Worm (Caenorhabditis elegans) whole organism, L1 larva: ENCODE data around the gene srh-56.

Experiments used
- C04F5.9 ChIP-seq: sonication (generic microtip); optimal IDR thresholded peaks from 2 replicates; lab custom pipeline; 2016; ENCODE audit warnings: missing genetic modification characterization, missing compliant biosample characterization
- C16A3.4 ChIP-seq: fragments of 150-350 bp; optimal IDR thresholded peaks from 2 replicates; lab custom pipeline; 2014; ENCODE audit warnings: missing biosample characterization, missing genetic modification characterization
- aly-2 ChIP-seq: fragments of 150-350 bp; optimal IDR thresholded peaks from 2 replicates; lab custom pipeline; 2014; ENCODE audit warnings: missing biosample characterization, missing genetic modification characterization
- ama-1 ChIP-seq: fragments of 150-350 bp; optimal IDR thresholded peaks from 2 replicates; lab custom pipeline; 2014
- ceh-63 ChIP-seq: fragments of 200-800 bp; sonication (Bioruptor generic); optimal IDR thresholded peaks from 2 replicates; lab custom pipeline; 2018; ENCODE audit warnings: mild to moderate bottlenecking, missing genetic modification characterization, missing compliant biosample characterization
- ceh-8 ChIP-seq: fragments of 200-800 bp; sonication (Bioruptor generic); optimal IDR thresholded peaks from 2 replicates; lab custom pipeline; 2018; ENCODE audit warnings: mild to moderate bottlenecking, missing genetic modification characterization, moderate library complexity, missing compliant biosample characterization
- dsc-1 ChIP-seq: sonication (generic microtip); optimal IDR thresholded peaks from 2 replicates; lab custom pipeline; 2016; ENCODE audit warnings: mild to moderate bottlenecking, missing genetic modification characterization, missing compliant biosample characterization
- efl-1 ChIP-seq, 4 experiments: fragments of 150-350 bp; optimal IDR thresholded peaks in 3 of 4; peaks in 1 of 4; 1 replicate in 1 of 4; 2 replicates in 3 of 4; lab custom pipeline; 2014; ENCODE audit warnings: missing biosample characterization in 2 of 4, missing genetic modification characterization in 2 of 4, missing genetic modification reagents in 2 of 4
- egl-13 ChIP-seq: sonication (generic microtip); optimal IDR thresholded peaks from 2 replicates; lab custom pipeline; 2016; ENCODE audit warnings: missing genotype, missing genetic modification reagents, missing genetic modification characterization, missing compliant biosample characterization
- elt-2 ChIP-seq: sonication (generic microtip); optimal IDR thresholded peaks from 2 replicates; lab custom pipeline; 2016; ENCODE audit warnings: missing genetic modification characterization, mild to moderate bottlenecking, inconsistent platforms, missing compliant biosample characterization, missing genetic modification reagents
- ets-5 ChIP-seq: fragments of 200-800 bp; sonication (Bioruptor generic); IDR thresholded peaks from 2 replicates; pipeline ENCODE4 v1.3.6; 2022; ENCODE audit warnings: missing genetic modification characterization, missing compliant biosample characterization
- fkh-10 ChIP-seq: sonication (generic microtip); optimal IDR thresholded peaks from 2 replicates; lab custom pipeline; 2017; ENCODE audit warnings: missing biosample characterization, missing genetic modification reagents, missing genetic modification characterization
- fos-1 ChIP-seq: fragments of 150-350 bp; optimal IDR thresholded peaks from 2 replicates; lab custom pipeline; 2014; ENCODE audit warnings: missing biosample characterization, missing genetic modification characterization
- grh-1 ChIP-seq: fragments of 200-800 bp; sonication (Bioruptor generic); IDR thresholded peaks from 2 replicates; pipeline ENCODE4 v1.3.6; 2022; ENCODE audit warnings: missing genetic modification reagents, missing genetic modification characterization, missing compliant biosample characterization
- hlh-4 ChIP-seq: sonication (generic microtip); optimal IDR thresholded peaks from 2 replicates; lab custom pipeline; 2016; ENCODE audit warnings: mild to moderate bottlenecking, missing genetic modification characterization, missing compliant biosample characterization
- jun-1 ChIP-seq: fragments of 150-350 bp; optimal IDR thresholded peaks from 2 replicates; lab custom pipeline; 2014; ENCODE audit warnings: missing biosample characterization, missing genetic modification reagents, missing genetic modification characterization
- lin-13 ChIP-seq: fragments of 150-350 bp; optimal IDR thresholded peaks from 2 replicates; lab custom pipeline; 2014; ENCODE audit warnings: missing biosample characterization, missing genetic modification reagents, missing genetic modification characterization
- mdl-1 ChIP-seq, 2 experiments: fragments of 150-350 bp; optimal IDR thresholded peaks; 2 replicates each; lab custom pipeline; 2014 to 2017; ENCODE audit warnings: missing biosample characterization in 2 of 2, missing genetic modification characterization in 2 of 2, inconsistent platforms in 1 of 2
- mep-1 ChIP-seq: fragments of 150-350 bp; optimal IDR thresholded peaks from 2 replicates; lab custom pipeline; 2014; ENCODE audit warnings: missing biosample characterization, missing genetic modification characterization
- nhr-11 ChIP-seq: fragments of 150-350 bp; optimal IDR thresholded peaks from 2 replicates; lab custom pipeline; 2014; ENCODE audit warnings: missing biosample characterization, missing genetic modification characterization
- nhr-12 ChIP-seq: sonication (generic microtip); optimal IDR thresholded peaks from 2 replicates; lab custom pipeline; 2017; ENCODE audit warnings: missing biosample characterization, missing genetic modification characterization
- nhr-47 ChIP-seq: sonication (generic microtip); optimal IDR thresholded peaks from 2 replicates; lab custom pipeline; 2016; ENCODE audit warnings: mild to moderate bottlenecking, missing genetic modification characterization, moderate library complexity, missing compliant biosample characterization
- nhr-76 ChIP-seq: sonication (generic microtip); optimal IDR thresholded peaks from 2 replicates; lab custom pipeline; 2017; ENCODE audit warnings: missing biosample characterization, missing genetic modification characterization
- nhr-84 ChIP-seq: sonication (generic microtip); optimal IDR thresholded peaks from 2 replicates; lab custom pipeline; 2017; ENCODE audit warnings: missing biosample characterization, missing genetic modification characterization
- nhr-85 ChIP-seq: sonication (generic microtip); peaks from one replicate; lab custom pipeline; 2016; ENCODE audit warnings: missing genetic modification characterization, inconsistent platforms, missing compliant biosample characterization
- nhr-90 ChIP-seq: sonication (generic microtip); optimal IDR thresholded peaks from 2 replicates; lab custom pipeline; 2016; ENCODE audit warnings: mild to moderate bottlenecking, missing genetic modification characterization, missing compliant biosample characterization; ENCODE audit not compliant: poor library complexity
- snpc-4 ChIP-seq: fragments of 150-350 bp; optimal IDR thresholded peaks from 2 replicates; lab custom pipeline; 2014; ENCODE audit warnings: missing biosample characterization, missing genetic modification characterization
- snu-23 ChIP-seq: sonication (generic microtip); optimal IDR thresholded peaks from 2 replicates; lab custom pipeline; 2016; ENCODE audit warnings: missing genetic modification characterization, missing compliant biosample characterization
- sptf-1 ChIP-seq: fragments of 150-350 bp; optimal IDR thresholded peaks from 2 replicates; lab custom pipeline; 2014; ENCODE audit warnings: missing biosample characterization, missing genetic modification characterization
- sup-37 ChIP-seq: fragments of 200-800 bp; sonication (Bioruptor generic); optimal IDR thresholded peaks from 2 replicates; lab custom pipeline; 2018; ENCODE audit warnings: mild to moderate bottlenecking, missing genetic modification characterization, missing compliant biosample characterization
- unc-98 ChIP-seq: fragments of 200-800 bp; sonication (Bioruptor generic); IDR thresholded peaks from 2 replicates; pipeline ENCODE4 v1.3.6; 2022; ENCODE audit warnings: missing genetic modification characterization, missing compliant biosample characterization
- zag-1 ChIP-seq: fragments of 150-350 bp; optimal IDR thresholded peaks from 2 replicates; lab custom pipeline; 2014; ENCODE audit warnings: missing biosample characterization, missing genetic modification characterization
- zip-4 ChIP-seq: fragments of 200-800 bp; sonication (Bioruptor generic); optimal IDR thresholded peaks from 2 replicates; lab custom pipeline; 2018; ENCODE audit warnings: mild to moderate bottlenecking, missing genetic modification characterization, moderate library complexity, missing compliant biosample characterization
- ztf-4 ChIP-seq: fragments of 150-350 bp; optimal IDR thresholded peaks from 2 replicates; lab custom pipeline; 2014; ENCODE audit warnings: missing biosample characterization, missing genetic modification characterization

srh-56 gene

ce11 chrV:2771560-2771959 is at the start of gene srh-56:
TSS of gene srh-56 (plus strand) at chrV:2771860.
- TF ChIP-seq hlh-4 (tag; lab: Kevin White, UChicago): no peak
- TF ChIP-seq ets-5 (GFP tag; lab: Robert Waterston, UW): no peak
- no peak for TF ChIP-seq C16A3.4 (tag; lab: Kevin White, UChicago)
- TF ChIP-seq elt-2: no peak
- TF ChIP-seq aly-2 (tag; lab: Kevin White, UChicago): no peak
- no peak for TF ChIP-seq unc-98 (GFP tag; lab: Robert Waterston, UW)
- TF ChIP-seq C04F5.9 (tag; lab: Kevin White, UChicago): no peak
- TF ChIP-seq dsc-1 (tag; lab: Kevin White, UChicago): no peak
- TF ChIP-seq nhr-85 (tag; lab: Kevin White, UChicago): no peak

DNA sequence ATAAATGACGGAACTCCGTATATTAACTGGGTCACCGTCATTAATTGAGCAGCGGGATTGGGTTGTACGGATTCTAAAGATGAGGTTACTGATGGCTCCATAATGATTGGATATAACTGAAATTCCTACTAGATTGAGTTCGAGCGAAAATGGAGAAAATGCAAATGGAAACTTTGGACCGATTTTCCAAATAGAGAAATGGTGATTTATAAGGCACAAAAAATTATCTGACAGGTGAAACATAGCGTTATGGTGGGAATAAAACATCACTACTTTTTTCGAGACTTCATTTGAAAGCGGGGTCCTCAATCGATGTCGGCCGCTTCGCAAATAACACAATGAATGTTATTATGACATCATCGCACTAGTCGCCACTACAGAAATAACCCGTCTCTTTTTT is 49.1 kb upstream of the srh-56 start, which contains the start of gene srg-60:
Gene srg-60 (minus strand): TSS at position 101 of the 400 bp plus-strand sequence.
- TF ChIP-seq egl-13 (tag; lab: Kevin White, UChicago): no peak

DNA sequence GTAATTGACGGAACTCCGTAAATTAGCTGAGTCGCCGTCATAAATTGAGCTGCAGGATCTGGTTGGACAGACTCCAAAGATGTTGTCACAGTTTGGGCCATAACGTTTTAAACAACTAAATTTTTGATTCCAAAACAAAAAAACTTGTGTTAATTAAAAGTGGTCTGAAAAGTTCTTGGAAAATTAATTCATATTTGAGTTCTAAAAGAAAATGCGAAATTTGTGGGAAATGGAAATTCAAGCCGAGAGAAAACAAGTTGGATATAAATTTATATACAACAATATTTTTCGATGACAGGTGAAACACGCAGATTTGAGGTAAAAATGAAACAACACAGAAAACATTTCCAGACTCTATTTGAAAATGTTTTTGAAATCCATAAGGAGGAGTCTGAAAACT is 46.4 kb upstream of the srh-56 start, which contains the start of gene srg-59:
Gene srg-59 (minus strand): TSS at position 101 of the 400 bp plus-strand sequence.
- TF ChIP-seq mdl-1 (tag; optimal IDR thresholded peaks at IDR 0.05; lab: Kevin White, UChicago): no peak
- TF ChIP-seq zag-1: no peak
- no peak for TF ChIP-seq nhr-11 (tag; lab: Kevin White, UChicago)
- no peak for TF ChIP-seq sup-37 (GFP tag; lab: Kevin White, UChicago)
- no peak for TF ChIP-seq fkh-10 (GFP tag; lab: Kevin White, UChicago)
- no peak for TF ChIP-seq ceh-8 (GFP tag; lab: Kevin White, UChicago)
- TF ChIP-seq ztf-4 (tag; lab: Kevin White, UChicago): no peak

DNA sequence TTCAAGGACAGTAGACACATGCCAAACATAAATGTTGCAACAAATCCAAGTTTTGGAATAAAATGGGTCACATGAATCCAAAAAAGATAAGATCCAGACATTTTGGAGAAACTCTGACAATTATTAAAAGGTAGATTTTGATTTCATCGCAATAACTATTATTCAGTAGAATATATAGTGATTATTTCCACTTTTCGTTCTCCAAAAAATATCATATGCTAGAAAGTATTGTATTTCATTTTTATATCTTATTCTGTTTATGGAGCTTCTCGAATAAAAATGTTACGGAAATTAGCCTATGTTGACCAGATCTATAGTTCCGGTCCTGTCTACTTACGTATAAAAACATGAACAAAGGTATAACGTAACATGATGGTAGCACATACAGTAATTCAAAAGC is 44.6 kb upstream of the srh-56 start, which contains the start of gene str-13:
Gene str-13 (minus strand): TSS at position 101 of the 400 bp plus-strand sequence.
- TF ChIP-seq unc-98 (GFP tag; lab: Robert Waterston, UW) (no peak), snu-23 (GFP tag; lab: Kevin White, UChicago) (no peak), jun-1 (tag; lab: Kevin White, UChicago) (no peak), mep-1 (no peak), nhr-76 (no peak), grh-1 (GFP tag; lab: Robert Waterston, UW) (no peak), ztf-4 (tag; lab: Kevin White, UChicago) (no peak), nhr-85 (tag; lab: Kevin White, UChicago) (peak; percentile 39)

- no peak for TF ChIP-seq ets-5 (GFP tag; lab: Robert Waterston, UW)
- no peak for TF ChIP-seq lin-13 (GFP tag; lab: Kevin White, UChicago)
- TF ChIP-seq efl-1 (optimal IDR thresholded peaks at IDR 0.05; lab: Kevin White, UChicago): no peak
- TF ChIP-seq efl-1 (GFP tag; optimal IDR thresholded peaks at IDR 0.05 in 1 of 2; lab: Kevin White, UChicago): no peak
- no peak for TF ChIP-seq fos-1 (tag; lab: Kevin White, UChicago)
- no peak for TF ChIP-seq zip-4 (GFP tag; lab: Kevin White, UChicago)
- TF ChIP-seq C16A3.4 (tag; lab: Kevin White, UChicago): no peak
- TF ChIP-seq snpc-4 (tag; lab: Kevin White, UChicago): no peak
- TF ChIP-seq ceh-63 (GFP tag; lab: Kevin White, UChicago): no peak
- TF ChIP-seq hlh-4 (tag; lab: Kevin White, UChicago): no peak
- TF ChIP-seq nhr-84: no peak
- TF ChIP-seq elt-2: no peak
- TF ChIP-seq unc-98 (GFP tag; lab: Robert Waterston, UW): no peak
- no peak for TF ChIP-seq nhr-47 (tag; lab: Kevin White, UChicago)
Observed at ce11 chrV:2728236-2728635, 43.4 kb upstream of the srh-56 start, which contains the start of gene str-33. TSS of gene str-33 (plus strand) at chrV:2728536.

DNA sequence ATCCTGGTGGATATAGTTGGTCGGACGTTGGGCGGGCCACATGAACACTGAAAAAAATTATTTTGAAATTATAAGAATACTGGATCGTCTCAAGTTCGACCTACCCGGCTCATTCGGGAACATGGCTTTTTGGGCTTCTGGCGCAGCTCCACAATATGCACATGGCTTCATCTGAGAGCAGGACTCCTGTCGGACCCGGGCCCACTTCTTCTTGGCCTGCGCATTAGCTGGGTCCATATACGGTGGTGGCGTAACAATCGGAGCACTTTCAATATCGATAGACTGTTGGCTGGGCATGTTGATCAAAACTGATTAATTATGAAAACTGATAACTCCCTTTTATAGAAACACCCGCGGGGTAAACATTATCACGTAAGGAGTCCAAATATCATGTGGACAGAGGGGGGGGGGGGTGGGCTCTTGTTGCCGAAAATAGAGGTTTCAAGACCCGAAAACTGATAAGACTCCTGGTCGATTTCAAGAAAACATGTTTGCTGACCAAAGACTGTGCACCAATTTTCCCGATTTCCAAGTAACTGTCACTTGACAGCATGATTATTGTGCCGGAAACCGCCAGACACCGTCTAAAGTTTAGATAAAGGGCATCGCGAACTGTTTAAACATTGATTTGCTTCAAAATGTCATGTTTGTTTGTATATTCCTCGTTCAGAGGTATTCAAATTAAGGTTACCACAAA is 40.7 kb upstream of the srh-56 start, which contains the start of gene dod-3:
Gene dod-3 (minus strand): TSS at position 315 of the 697 bp plus-strand sequence.
- TF ChIP-seq elt-2: peak; percentile 98
- peak; percentile 43 for TF ChIP-seq nhr-90 (tag; lab: Kevin White, UChicago)
- TF ChIP-seq nhr-12 (tag; lab: Kevin White, UChicago): no peak
- TF ChIP-seq ama-1: peak; percentile 8
- no peak for TF ChIP-seq sptf-1 (tag; lab: Kevin White, UChicago)
